Worm (Caenorhabditis elegans) whole organism, young adult: ENCODE data around the gene K09D9.1.
"Not testable (repeated sequence)": the region's sequence is repeated elsewhere in the genome, so short reads cannot be mapped to it uniquely, and the experiment has no call there.

Experiments
- ZK185.1 ChIP-seq: sonication (generic microtip); optimal IDR thresholded peaks from 2 replicates; lab custom pipeline; 2016; ENCODE audit warnings: mild to moderate bottlenecking, missing genetic modification characterization, missing compliant biosample characterization; ENCODE audit not compliant: poor library complexity, severe bottlenecking
- cebp-2 ChIP-seq: fragments of 200-800 bp; sonication (Bioruptor generic); IDR thresholded peaks from 2 replicates; pipeline ENCODE4 v1.3.6; 2022; ENCODE audit warnings: missing genetic modification characterization, missing compliant biosample characterization
- chd-7 ChIP-seq: sonication (generic microtip); optimal IDR thresholded peaks from 2 replicates; lab custom pipeline; 2016; ENCODE audit warnings: mild to moderate bottlenecking, missing genetic modification characterization, moderate library complexity, missing compliant biosample characterization
- dox-1 ChIP-seq: fragments of 200-800 bp; sonication (Bioruptor generic); IDR thresholded peaks from 2 replicates; pipeline ENCODE4 v1.3.6; 2022; ENCODE audit warnings: missing genetic modification reagents, missing genetic modification characterization, missing compliant biosample characterization
- hsf-1 ChIP-seq: fragments of 200-800 bp; sonication (Bioruptor generic); IDR thresholded peaks from 2 replicates; pipeline ENCODE4 v1.3.6; 2022; ENCODE audit warnings: missing genetic modification reagents, missing genetic modification characterization, missing compliant biosample characterization
- mcd-1 ChIP-seq: fragments of 200-800 bp; sonication (Bioruptor generic); IDR thresholded peaks from 2 replicates; pipeline ENCODE4 v1.3.6; 2022; ENCODE audit warnings: missing genetic modification reagents, missing genetic modification characterization, missing compliant biosample characterization
- nfya-1 ChIP-seq: sonication (generic microtip); optimal IDR thresholded peaks from 2 replicates; lab custom pipeline; 2017; ENCODE audit warnings: antibody characterized with exemption, missing compliant biosample characterization, missing genetic modification characterization, borderline replicate concordance; ENCODE audit not compliant: insufficient read depth
- snpc-1.1 ChIP-seq: sonication (generic microtip); optimal IDR thresholded peaks from 2 replicates; lab custom pipeline; 2017; ENCODE audit warnings: missing genetic modification characterization, mild to moderate bottlenecking, missing compliant biosample characterization, antibody characterized with exemption, moderate library complexity, missing genotype, missing genetic modification reagents; ENCODE audit not compliant: insufficient read depth
- somi-1 ChIP-seq: fragments of 200-800 bp; sonication (Bioruptor generic); optimal IDR thresholded peaks from 2 replicates; lab custom pipeline; 2018; ENCODE audit warnings: mild to moderate bottlenecking, missing genetic modification characterization, missing compliant biosample characterization
- ztf-18 ChIP-seq: sonication (generic microtip); optimal IDR thresholded peaks from 2 replicates; lab custom pipeline; 2016; ENCODE audit warnings: missing genotype, mild to moderate bottlenecking, missing genetic modification characterization, missing compliant biosample characterization

- not testable (repeated sequence) for TF ChIP-seq ZK185.1; snpc-1.1 (tag; lab: Kevin White, UChicago); somi-1 (GFP tag; lab: Kevin White, UChicago); chd-7 (tag; lab: Kevin White, UChicago); nfya-1 (tag; lab: Kevin White, UChicago); hsf-1; ztf-18 (tag; lab: Kevin White, UChicago); dox-1 (GFP tag; lab: Robert Waterston, UW); cebp-2 (GFP tag; lab: Robert Waterston, UW)
- TF ChIP-seq mcd-1 (GFP tag; lab: Robert Waterston, UW) = peak; percentile 82
These were observed 43.0 kb downstream of the K09D9.1 start for ce11 chrV:4067876-4068275.
